Fruit fly (Drosophila melanogaster): ENCODE measurements around the gene Nbr.

Gene Nbr

DNA sequence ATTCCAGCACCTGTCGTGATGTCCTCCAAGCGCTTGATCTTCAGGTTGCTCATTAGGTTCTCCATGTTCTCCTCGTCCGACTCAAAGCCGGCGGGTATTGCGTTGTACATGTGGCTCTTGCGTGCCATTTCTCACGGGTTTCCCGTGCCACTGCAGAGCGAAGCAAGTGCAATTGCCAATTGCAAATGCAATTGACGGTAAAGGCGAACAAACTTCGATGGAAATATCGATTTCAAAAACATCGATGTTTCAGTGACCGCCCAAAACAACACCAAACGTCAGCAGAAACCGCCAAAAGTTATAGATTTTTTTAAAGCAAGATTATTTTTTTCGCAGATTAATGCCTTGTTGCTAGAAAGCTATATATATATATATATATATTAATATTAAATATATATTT lies at the start of gene Nbr (continued):
- TF ChIP-seq CG8359 (GFP tag; optimal IDR thresholded peaks at IDR 0.05; ENCODE audit: borderline replicate concordance) (no peak), zen (tag; optimal IDR thresholded peaks at IDR 0.05) (no peak), Deaf1 (tag; optimal IDR thresholded peaks at IDR 0.05) (no peak), ssp (GFP tag; IDR thresholded peaks at IDR 0.05) (no peak), CG1602 (GFP tag; optimal IDR thresholded peaks at IDR 0.05) (no peak), gce (GFP tag; IDR thresholded peaks at IDR 0.05) (no peak), Blimp-1 (GFP tag; optimal IDR thresholded peaks at IDR 0.05) (no peak), CG7357 (GFP tag; IDR thresholded peaks at IDR 0.05) (no peak), CG6272 (GFP tag; IDR thresholded peaks at IDR 0.05) (peak; percentile 46; the same call in 1 of the 2 replicates), Bgb (GFP tag; IDR thresholded peaks at IDR 0.05; ENCODE audit: partially characterized antibody) (peak; percentile 52), shn (GFP tag; optimal IDR thresholded peaks at IDR 0.05) (no peak), CG9797 (GFP tag; optimal IDR thresholded peaks at IDR 0.05) (no peak), CoRest (tag; optimal IDR thresholded peaks at IDR 0.05) (no peak), dimm (GFP tag; IDR thresholded peaks at IDR 0.05) (no peak), gcm2 (GFP tag; optimal IDR thresholded peaks at IDR 0.05) (no peak), CG32532 (GFP tag; IDR thresholded peaks at IDR 0.05) (no peak; the same call in 1 of the 2 replicates), Hr39 (optimal IDR thresholded peaks at IDR 0.05) (no peak), CG10654 (GFP tag; optimal IDR thresholded peaks at IDR 0.05) (no peak), CG12219 (GFP tag; optimal IDR thresholded peaks at IDR 0.05) (no peak), grau (tag; optimal IDR thresholded peaks at IDR 0.05) (no peak), Dip2 (GFP tag; IDR thresholded peaks at IDR 0.05) (no peak), insv (GFP tag; optimal IDR thresholded peaks at IDR 0.05) (peak in 1 of 2 experiments; percentile 15), Max (GFP tag; optimal IDR thresholded peaks at IDR 0.05) (no peak), ci (GFP tag; IDR thresholded peaks at IDR 0.05) (0 out of 3 replicates have a peak, but pooled peaks have one; percentile 24), MBD-R2 (GFP tag; IDR thresholded peaks at IDR 0.05) (peak; percentile 71), NfI (GFP tag; optimal IDR thresholded peaks at IDR 0.05) (no peak), MTF-1 (GFP tag; optimal IDR thresholded peaks at IDR 0.05; ENCODE audit: borderline replicate concordance) (no peak), NC2β (GFP tag; optimal IDR thresholded peaks at IDR 0.05) (no peak), sna (GFP tag; IDR thresholded peaks at IDR 0.05; ENCODE audit: partially characterized antibody) (peak; percentile 54), Jarid2 (GFP tag; optimal IDR thresholded peaks at IDR 0.05) (no peak), Gug (GFP tag; IDR thresholded peaks at IDR 0.05) (peak; percentile 51; the same call in 2 of the 4 replicates), h (optimal IDR thresholded peaks at IDR 0.05) (no peak), bigmax (GFP tag; optimal IDR thresholded peaks at IDR 0.05) (no peak), CG13775 (GFP tag; optimal IDR thresholded peaks at IDR 0.05) (no peak), CG2889 (GFP tag; IDR thresholded peaks at IDR 0.05) (no peak), CG12104 (GFP tag; optimal IDR thresholded peaks at IDR 0.05) (no peak), Scr (GFP tag; IDR thresholded peaks at IDR 0.05; ENCODE audit: partially characterized antibody) (peak; percentile 56), CG18619 (GFP tag; optimal IDR thresholded peaks at IDR 0.05) (no peak), CG9609 (GFP tag; optimal IDR thresholded peaks at IDR 0.05) (no peak), pita (GFP tag; optimal IDR thresholded peaks at IDR 0.05) (no peak), ro (GFP tag; IDR thresholded peaks at IDR 0.05) (no peak), CG17568 (GFP tag; optimal IDR thresholded peaks at IDR 0.05) (no peak), CG17912 (GFP tag; optimal IDR thresholded peaks at IDR 0.05) (no peak), H15 (GFP tag; IDR thresholded peaks at IDR 0.05) (no peak), CG4820 (GFP tag; optimal IDR thresholded peaks at IDR 0.05) (no peak), CG3838 (GFP tag; optimal IDR thresholded peaks at IDR 0.05) (no peak), Lpt (GFP tag; optimal IDR thresholded peaks at IDR 0.05) (no peak), CG4617 (GFP tag; optimal IDR thresholded peaks at IDR 0.05; ENCODE audit: borderline replicate concordance) (peak; percentile 27), Stat92E (GFP tag; optimal IDR thresholded peaks at IDR 0.05) (no peak), CG10274 (GFP tag; optimal IDR thresholded peaks at IDR 0.05) (no peak), Awh (GFP tag; IDR thresholded peaks at IDR 0.05) (no peak), fu2 (GFP tag; optimal IDR thresholded peaks at IDR 0.05) (no peak)
